Fruit fly (Drosophila melanogaster): ENCODE data around the gene Sb.
A peak's percentile ranks its signal among the peaks of the same experiment; 100 is the strongest.
"Not testable (repeated sequence)": the region's sequence is repeated elsewhere in the genome, so short reads cannot be mapped to it uniquely, and the experiment has no call there.

Sb gene

dm6 chr3R:16186791-16187681 is 71.1 kb downstream of the Sb start, which contains the start of gene sra (continued):
- TF ChIP-seq eg (GFP tag; IDR thresholded peaks at IDR 0.05): no peak
- no peak for TF ChIP-seq CG7368 (GFP tag; optimal IDR thresholded peaks at IDR 0.05)
- no peak for TF ChIP-seq Lpt (GFP tag; optimal IDR thresholded peaks at IDR 0.05)
- no peak for TF ChIP-seq Hr39 (GFP tag; optimal IDR thresholded peaks at IDR 0.05)
- no peak for TF ChIP-seq salr (GFP tag; optimal IDR thresholded peaks at IDR 0.05)
- no peak for TF ChIP-seq Sox15 (GFP tag; optimal IDR thresholded peaks at IDR 0.05)
- TF ChIP-seq CG11294 (GFP tag; IDR thresholded peaks at IDR 0.05): no peak
- no peak for TF ChIP-seq acj6 (GFP tag; optimal IDR thresholded peaks at IDR 0.05)
- no peak for TF ChIP-seq CG4318 (GFP tag; optimal IDR thresholded peaks at IDR 0.05)

dm6 chr3R:16187737-16188136 is 71.8 kb downstream of the Sb start:
- TF ChIP-seq svp (GFP tag) (no peak), spab (GFP tag; optimal IDR thresholded peaks at IDR 0.05) (no peak), Hr4 (GFP tag; optimal IDR thresholded peaks at IDR 0.05) (no peak), CG6854 (GFP tag; optimal IDR thresholded peaks at IDR 0.05) (no peak), net (GFP tag; optimal IDR thresholded peaks at IDR 0.05) (no peak), CG10669 (GFP tag; optimal IDR thresholded peaks at IDR 0.05) (no peak), Smox (GFP tag; optimal IDR thresholded peaks at IDR 0.05) (no peak)

dm6 chr3R:16189464-16189863 is 73.5 kb downstream of the Sb start, which contains the start of gene Bin1:
Bin1 (minus strand) TSS chr3R:16189564.
- not testable (repeated sequence) for TF ChIP-seq CG1621 (tag; optimal IDR thresholded peaks at IDR 0.05); CG11294 (GFP tag; IDR thresholded peaks at IDR 0.05); CG34406 (GFP tag; optimal IDR thresholded peaks at IDR 0.05)

dm6 chr3R:16190183-16190763 is 74.3 kb downstream of the Sb start:
- TF ChIP-seq svp (GFP tag): peak; percentile 95
- no peak for TF ChIP-seq CG4318 (GFP tag; optimal IDR thresholded peaks at IDR 0.05)
- no peak for TF ChIP-seq Sox15 (GFP tag; optimal IDR thresholded peaks at IDR 0.05)

dm6 chr3R:16190782-16191181 is 74.8 kb downstream of the Sb start:
- TF ChIP-seq CG6276 (GFP tag; optimal IDR thresholded peaks at IDR 0.05): no peak
- no peak for TF ChIP-seq CG8632 (GFP tag; optimal IDR thresholded peaks at IDR 0.05)
- TF ChIP-seq CG34406 (GFP tag; optimal IDR thresholded peaks at IDR 0.05): no peak
- no peak for TF ChIP-seq CG11762 (GFP tag; optimal IDR thresholded peaks at IDR 0.05; ENCODE audit: insufficient read depth)
- no peak for TF ChIP-seq vri (GFP tag; optimal IDR thresholded peaks at IDR 0.05)
- no peak for TF ChIP-seq CG10669 (GFP tag; optimal IDR thresholded peaks at IDR 0.05)
- TF ChIP-seq CG10631 (GFP tag; optimal IDR thresholded peaks at IDR 0.05): no peak
- TF ChIP-seq svp (GFP tag): no peak
- no peak for TF ChIP-seq Sox14 (GFP tag; optimal IDR thresholded peaks at IDR 0.05)
- no peak for TF ChIP-seq CG31627 (GFP tag; optimal IDR thresholded peaks at IDR 0.05)
- TF ChIP-seq Gug (GFP tag; IDR thresholded peaks at IDR 0.05): no peak
- no peak for TF ChIP-seq CG4318 (GFP tag; optimal IDR thresholded peaks at IDR 0.05)
- TF ChIP-seq Eip93F (GFP tag; optimal IDR thresholded peaks at IDR 0.05): no peak
- TF ChIP-seq CG6854 (GFP tag; optimal IDR thresholded peaks at IDR 0.05): no peak
- TF ChIP-seq CG8119 (GFP tag; IDR thresholded peaks at IDR 0.05): no peak

Measured in whole organism, prepupa.